Fruit fly (Drosophila melanogaster) whole organism, prepupa: ENCODE data around the gene CG6733.

ENCODE experiments used
- CG6854 ChIP-seq: fragments of 200-800 bp; sonication (Bioruptor generic); optimal IDR thresholded peaks from 2 replicates; lab custom pipeline; 2017; ENCODE audit warnings: missing biosample characterization, mild to moderate bottlenecking, missing genetic modification characterization
- Eip93F ChIP-seq: fragments of 200-800 bp; sonication (Bioruptor generic); optimal IDR thresholded peaks from 2 replicates; lab custom pipeline; 2016; ENCODE audit warnings: missing biosample characterization, mild to moderate bottlenecking, missing genetic modification characterization
- Hr39 ChIP-seq: fragments of 200-800 bp; sonication (Bioruptor generic); optimal IDR thresholded peaks from 2 replicates; lab custom pipeline; 2016; ENCODE audit warnings: missing biosample characterization, missing genetic modification characterization
- Smox ChIP-seq: fragments of 200-800 bp; sonication (Bioruptor generic); optimal IDR thresholded peaks from 3 replicates; lab custom pipeline; 2016; ENCODE audit warnings: missing biosample characterization, missing genetic modification characterization
- fkh ChIP-seq: fragments of 200-800 bp; sonication (Bioruptor generic); optimal IDR thresholded peaks from 3 replicates; lab custom pipeline; 2017; ENCODE audit warnings: missing biosample characterization, mild to moderate bottlenecking, missing genetic modification characterization, moderate library complexity
- salr ChIP-seq, 2 experiments: fragments of 200-800 bp; sonication (Bioruptor generic); optimal IDR thresholded peaks; 3 replicates each; lab custom pipeline; 2016 to 2018; ENCODE audit warnings: missing biosample characterization in 2 of 2, missing genetic modification characterization in 2 of 2, mild to moderate bottlenecking in 1 of 2
- spab ChIP-seq: fragments of 200-800 bp; sonication (Bioruptor generic); optimal IDR thresholded peaks from 2 replicates; lab custom pipeline; 2017; ENCODE audit warnings: missing biosample characterization, mild to moderate bottlenecking, missing genetic modification characterization, missing genetic modification reagents

DNA sequence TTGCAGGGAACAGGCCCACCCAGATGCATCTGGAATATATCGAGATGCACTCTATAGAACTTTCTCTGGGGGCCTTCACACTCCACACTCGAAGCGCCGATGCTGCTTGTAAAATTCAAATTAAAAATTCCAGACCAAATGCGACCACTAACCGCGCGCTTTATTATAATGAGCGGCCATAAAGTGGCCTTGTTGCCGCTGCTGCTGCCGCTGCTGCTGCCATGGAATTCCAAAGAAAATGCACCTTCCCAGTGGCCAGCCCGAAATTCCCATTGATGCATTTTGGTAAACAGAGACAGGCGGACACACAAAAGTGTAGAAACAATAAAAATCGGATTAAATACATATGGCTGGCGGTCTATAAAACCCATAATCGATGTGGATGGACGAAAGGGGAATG is 32.7 kb downstream of the CG6733 start:
- TF ChIP-seq salr (GFP tag; optimal IDR thresholded peaks at IDR 0.05; lab: Kevin White, UChicago) (no peak), Smox (GFP tag; lab: Kevin White, UChicago) (no peak), Hr39 (no peak), spab (no peak), CG6854 (GFP tag; lab: Kevin White, UChicago) (no peak), Eip93F (GFP tag; lab: Kevin White, UChicago) (no peak), fkh (GFP tag; lab: Kevin White, UChicago) (no peak)
